Worm (Caenorhabditis elegans): ENCODE measurements around the gene lgc-5.

ce11 chrIV:8359716-8360407, 17.4 kb downstream of the lgc-5 start, which contains the start of gene D2096.5:
- TF ChIP-seq nhr-25 (tag; optimal IDR thresholded peaks at IDR 0.05) = no peak
- no peak for TF ChIP-seq zag-1 (tag; optimal IDR thresholded peaks at IDR 0.05)
- no peak for TF ChIP-seq lsy-2 (tag; optimal IDR thresholded peaks at IDR 0.05)
- no peak for TF ChIP-seq mab-5 (tag; optimal IDR thresholded peaks at IDR 0.05)
- TF ChIP-seq nhr-237 (tag; optimal IDR thresholded peaks at IDR 0.05) = no peak
- no peak for TF ChIP-seq snpc-4 (tag; optimal IDR thresholded peaks at IDR 0.05)
- TF ChIP-seq dmd-4 (tag; optimal IDR thresholded peaks at IDR 0.05) = no peak

Measured in whole organism, L2 larva.